Fruit fly (Drosophila melanogaster): Measurements from ENCODE around the gene Sgt.

The Sgt gene

dm6 chr2L:17486264-17486663 lies 14.9 kb downstream of the Sgt start, which contains the start of gene CG43220:
Gene CG43220 (plus strand): TSS chr2L:17486564.
- no peak for TF ChIP-seq HLH54F (GFP tag; optimal IDR thresholded peaks at IDR 0.05)
- TF ChIP-seq jigr1 (GFP tag; IDR thresholded peaks at IDR 0.05) = no peak
- no peak for TF ChIP-seq sd (tag; optimal IDR thresholded peaks at IDR 0.05)

dm6 chr2L:17492680-17493079 lies 21.3 kb downstream of the Sgt start:
- TF ChIP-seq CG2678 (tag; optimal IDR thresholded peaks at IDR 0.05) = no peak
- TF ChIP-seq Rfx (GFP tag; IDR thresholded peaks at IDR 0.05) = no peak
- TF ChIP-seq zfh2 (GFP tag; optimal IDR thresholded peaks at IDR 0.05) = no peak
- TF ChIP-seq CG9215 (GFP tag; IDR thresholded peaks at IDR 0.05) = no peak
- TF ChIP-seq h (optimal IDR thresholded peaks at IDR 0.05) = no peak
- no peak for TF ChIP-seq Dbx (GFP tag; IDR thresholded peaks at IDR 0.05)
- TF ChIP-seq CG12236 (GFP tag; optimal IDR thresholded peaks at IDR 0.05) = no peak
- TF ChIP-seq en (GFP tag; optimal IDR thresholded peaks at IDR 0.05) = no peak
- no peak for TF ChIP-seq ken (GFP tag; IDR thresholded peaks at IDR 0.05)
- TF ChIP-seq ash1 (GFP tag; optimal IDR thresholded peaks at IDR 0.05) = no peak
- no peak for TF ChIP-seq amos (GFP tag; IDR thresholded peaks at IDR 0.05; ENCODE audit: partially characterized antibody)
- no peak for TF ChIP-seq pum (GFP tag; optimal IDR thresholded peaks at IDR 0.05)
- no peak for TF ChIP-seq CG1832 (GFP tag; optimal IDR thresholded peaks at IDR 0.05)
- TF ChIP-seq bigmax (GFP tag; optimal IDR thresholded peaks at IDR 0.05) = no peak
- no peak for TF ChIP-seq eyg (GFP tag; optimal IDR thresholded peaks at IDR 0.05)
- no peak for TF ChIP-seq dm (GFP tag; optimal IDR thresholded peaks at IDR 0.05)
- no peak for TF ChIP-seq CG10543 (GFP tag; optimal IDR thresholded peaks at IDR 0.05)
- no peak for TF ChIP-seq Ssrp (tag; optimal IDR thresholded peaks at IDR 0.05)

- TF ChIP-seq Hr39 (optimal IDR thresholded peaks at IDR 0.05) (no peak), tup (GFP tag; optimal IDR thresholded peaks at IDR 0.05) (no peak), CG2120 (GFP tag; optimal IDR thresholded peaks at IDR 0.05) (no peak), jing (GFP tag; optimal IDR thresholded peaks at IDR 0.05) (no peak), CG6765 (GFP tag; optimal IDR thresholded peaks at IDR 0.05) (no peak), CG10209 (GFP tag; optimal IDR thresholded peaks at IDR 0.05) (no peak), Nf-YA (GFP tag; IDR thresholded peaks at IDR 0.05) (no peak), grn (GFP tag; optimal IDR thresholded peaks at IDR 0.05) (peak; percentile 37), CG12744 (GFP tag; optimal IDR thresholded peaks at IDR 0.05) (no peak), CG12659 (GFP tag; optimal IDR thresholded peaks at IDR 0.05) (no peak), gcm2 (GFP tag; optimal IDR thresholded peaks at IDR 0.05) (no peak), Optix (GFP tag; IDR thresholded peaks at IDR 0.05) (no peak), CG11456 (GFP tag; IDR thresholded peaks at IDR 0.05) (no peak), Stat92E (GFP tag; optimal IDR thresholded peaks at IDR 0.05) (no peak), CG2199 (GFP tag; IDR thresholded peaks at IDR 0.05) (0 out of 3 replicates have a peak, but pooled peaks have one; percentile 29), CG16863 (GFP tag; optimal IDR thresholded peaks at IDR 0.05) (no peak), CG8478 (optimal IDR thresholded peaks at IDR 0.05) (no peak), Dp (GFP tag; optimal IDR thresholded peaks at IDR 0.05) (no peak), Hsf (GFP tag; optimal IDR thresholded peaks at IDR 0.05) (no peak), lov (optimal IDR thresholded peaks at IDR 0.05) (no peak), lov (GFP tag; IDR thresholded peaks at IDR 0.05) (no peak), Tbp (GFP tag; optimal IDR thresholded peaks at IDR 0.05) (no peak), CG1024 (GFP tag; IDR thresholded peaks at IDR 0.05) (no peak), Fer3 (tag; optimal IDR thresholded peaks at IDR 0.05) (no peak), sob (GFP tag; IDR thresholded peaks at IDR 0.05) (no peak), Hr78 (GFP tag; optimal IDR thresholded peaks at IDR 0.05) (peak in 1 of 2 experiments; percentile 56), esg (GFP tag; conservative IDR thresholded peaks at IDR 0.05) (no peak), Sry-β (GFP tag; optimal IDR thresholded peaks at IDR 0.05) (no peak), kni (GFP tag; optimal IDR thresholded peaks at IDR 0.05) (peak; percentile 50), seq (GFP tag; IDR thresholded peaks at IDR 0.05) (no peak), CG14050 (GFP tag; IDR thresholded peaks at IDR 0.05) (no peak)
Measured at dm6 chr2L:17495759-17496158, 24.4 kb downstream of the Sgt start.
